Fruit fly (Drosophila melanogaster) S2 (cell line): ENCODE results near the gene COX7AL2.

ENCODE experiments used
- CG8478 ChIP-seq: fragments of >200 bp; optimal IDR thresholded peaks from 2 replicates; lab custom pipeline; 2018
- CTCF ChIP-seq, 2 experiments: fragments of >200 bp; optimal IDR thresholded peaks; 2 replicates each; lab custom pipeline; 2018

DNA sequence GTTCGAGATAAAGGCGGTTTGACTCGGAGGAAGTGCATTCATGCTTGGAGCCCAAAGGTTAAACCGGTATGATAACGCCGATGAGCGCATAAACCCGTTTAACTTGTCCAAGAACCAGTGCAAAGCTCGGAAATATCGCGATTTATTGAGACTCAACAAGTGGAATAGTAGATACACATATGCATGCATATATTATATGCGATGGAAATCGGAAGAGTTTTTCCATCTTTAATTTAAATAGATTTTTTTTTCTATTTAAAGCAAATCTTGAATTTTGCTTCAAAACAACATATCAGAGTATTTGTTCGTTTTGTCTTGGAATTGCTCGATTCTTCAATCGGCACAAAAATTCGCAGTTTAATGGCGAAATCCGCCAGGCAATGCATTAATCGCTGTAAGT lies 24.7 kb upstream of the COX7AL2 start:
- no peak for TF ChIP-seq CTCF (optimal IDR thresholded peaks at IDR 0.05; lab: Kevin White, UChicago)
- TF ChIP-seq CG8478, result no peak
